Worm (Caenorhabditis elegans) whole organism, L2 larva: ENCODE results near the gene fndc-1.

Experiments used
- C34F6.9 ChIP-seq: fragments of 150-350 bp; optimal IDR thresholded peaks from 2 replicates; lab custom pipeline; 2014; ENCODE audit warnings: missing biosample characterization, missing genetic modification characterization
- F13H6.1 ChIP-seq: sonication (generic microtip); optimal IDR thresholded peaks from 2 replicates; lab custom pipeline; 2016; ENCODE audit warnings: missing genetic modification characterization, missing compliant biosample characterization
- R02D3.7 ChIP-seq: fragments of 150-350 bp; optimal IDR thresholded peaks from 2 replicates; lab custom pipeline; 2014; ENCODE audit warnings: missing biosample characterization, missing genetic modification characterization
- Y55F3AM.14 ChIP-seq: fragments of 200-800 bp; sonication (Bioruptor generic); optimal IDR thresholded peaks from 2 replicates; lab custom pipeline; 2018; ENCODE audit warnings: mild to moderate bottlenecking, missing genetic modification characterization, missing compliant biosample characterization
- alr-1 ChIP-seq: fragments of 150-350 bp; optimal IDR thresholded peaks from 2 replicates; lab custom pipeline; 2014; ENCODE audit warnings: missing biosample characterization, missing genetic modification characterization
- aly-2 ChIP-seq: fragments of 150-350 bp; optimal IDR thresholded peaks from 2 replicates; lab custom pipeline; 2014; ENCODE audit warnings: missing biosample characterization, missing genetic modification characterization
- blmp-1 ChIP-seq: sonication (generic microtip); optimal IDR thresholded peaks from 2 replicates; lab custom pipeline; 2017; ENCODE audit warnings: missing genetic modification characterization, mild to moderate bottlenecking, missing compliant biosample characterization, antibody characterized with exemption, moderate library complexity; ENCODE audit not compliant: insufficient read depth
- ceh-16 ChIP-seq: fragments of 150-350 bp; optimal IDR thresholded peaks from 2 replicates; lab custom pipeline; 2014; ENCODE audit warnings: missing biosample characterization, missing genetic modification characterization
- ceh-82 ChIP-seq: fragments of 150-350 bp; optimal IDR thresholded peaks from 2 replicates; lab custom pipeline; 2014; ENCODE audit warnings: missing biosample characterization, missing genetic modification characterization
- egl-27 ChIP-seq: sonication (generic microtip); optimal IDR thresholded peaks from 3 replicates; lab custom pipeline; 2017; ENCODE audit warnings: missing biosample characterization, missing genetic modification reagents, missing genetic modification characterization
- elt-1 ChIP-seq: fragments of 150-350 bp; optimal IDR thresholded peaks from 2 replicates; lab custom pipeline; 2014; ENCODE audit warnings: missing biosample characterization, missing genetic modification characterization
- fos-1 ChIP-seq: fragments of 150-350 bp; optimal IDR thresholded peaks from 2 replicates; lab custom pipeline; 2014; ENCODE audit warnings: missing biosample characterization, missing genetic modification characterization
- gmeb-1 ChIP-seq: fragments of 150-350 bp; optimal IDR thresholded peaks from 2 replicates; lab custom pipeline; 2014; ENCODE audit warnings: missing biosample characterization, missing genetic modification characterization
- lin-11 ChIP-seq: fragments of 150-350 bp; sonication (generic microtip); optimal IDR thresholded peaks from 2 replicates; lab custom pipeline; 2014; ENCODE audit warnings: missing biosample characterization, missing genetic modification characterization, inconsistent platforms, mixed read lengths
- lin-13 ChIP-seq: fragments of 150-350 bp; optimal IDR thresholded peaks from 2 replicates; lab custom pipeline; 2014; ENCODE audit warnings: missing biosample characterization, missing genetic modification reagents, missing genetic modification characterization
- lin-39 ChIP-seq: fragments of 150-350 bp; optimal IDR thresholded peaks from 2 replicates; lab custom pipeline; 2014; ENCODE audit warnings: missing biosample characterization, missing genetic modification reagents, missing genetic modification characterization
- lsy-2 ChIP-seq, 2 experiments: fragments of 150-350 bp in 1 of 2; sonication (generic microtip) in 1 of 2; optimal IDR thresholded peaks; 2 replicates each; lab custom pipeline; 2014 to 2017; ENCODE audit warnings: missing biosample characterization in 2 of 2, missing genetic modification characterization in 2 of 2
- mab-5 ChIP-seq: fragments of 150-350 bp; optimal IDR thresholded peaks from 2 replicates; lab custom pipeline; 2014; ENCODE audit warnings: missing biosample characterization, missing genetic modification characterization
- mdl-1 ChIP-seq, 2 experiments: fragments of 150-350 bp in 1 of 2; sonication (generic microtip) in 1 of 2; optimal IDR thresholded peaks; 2 replicates each; lab custom pipeline; 2017; ENCODE audit warnings: missing biosample characterization in 2 of 2, missing genetic modification characterization in 2 of 2
- nhr-10 ChIP-seq: sonication (generic microtip); optimal IDR thresholded peaks from 2 replicates; lab custom pipeline; 2017; ENCODE audit warnings: missing biosample characterization, missing genetic modification characterization
- nhr-11 ChIP-seq: fragments of 150-350 bp; optimal IDR thresholded peaks from 2 replicates; lab custom pipeline; 2014; ENCODE audit warnings: missing biosample characterization, missing genetic modification characterization
- nhr-12 ChIP-seq: fragments of 150-350 bp; optimal IDR thresholded peaks from 2 replicates; lab custom pipeline; 2014; ENCODE audit warnings: missing biosample characterization, missing genetic modification characterization
- nhr-129 ChIP-seq: fragments of 150-350 bp; optimal IDR thresholded peaks from 2 replicates; lab custom pipeline; 2014; ENCODE audit warnings: missing biosample characterization, missing genetic modification characterization
- nhr-21 ChIP-seq: fragments of 150-350 bp; optimal IDR thresholded peaks from 2 replicates; lab custom pipeline; 2014; ENCODE audit warnings: missing biosample characterization, missing genetic modification characterization
- nhr-23 ChIP-seq: fragments of 150-350 bp; optimal IDR thresholded peaks from 2 replicates; lab custom pipeline; 2014; ENCODE audit warnings: missing biosample characterization, missing genetic modification reagents, missing genetic modification characterization
- nhr-237 ChIP-seq: fragments of 150-350 bp; optimal IDR thresholded peaks from 2 replicates; lab custom pipeline; 2014; ENCODE audit warnings: missing biosample characterization, missing genetic modification characterization
- nhr-25 ChIP-seq: fragments of 150-350 bp; sonication (generic microtip); optimal IDR thresholded peaks from 3 replicates; lab custom pipeline; 2014; ENCODE audit warnings: missing biosample characterization, missing genetic modification characterization
- nhr-6 ChIP-seq: fragments of 150-350 bp; optimal IDR thresholded peaks from 2 replicates; lab custom pipeline; 2014; ENCODE audit warnings: missing biosample characterization, missing genetic modification characterization
- nhr-77 ChIP-seq: fragments of 150-350 bp; optimal IDR thresholded peaks from 2 replicates; lab custom pipeline; 2014; ENCODE audit warnings: missing biosample characterization, missing genetic modification characterization
- peb-1 ChIP-seq: fragments of 150-350 bp; optimal IDR thresholded peaks from 2 replicates; lab custom pipeline; 2014; ENCODE audit warnings: missing biosample characterization, missing genetic modification characterization
- sem-4 ChIP-seq: fragments of 150-350 bp; optimal IDR thresholded peaks from 2 replicates; lab custom pipeline; 2014; ENCODE audit warnings: missing biosample characterization, missing genetic modification reagents, missing genetic modification characterization
- skn-1 ChIP-seq: sonication (generic microtip); optimal IDR thresholded peaks from 2 replicates; lab custom pipeline; 2017; ENCODE audit warnings: missing biosample characterization, missing genetic modification characterization
- sma-3 ChIP-seq: sonication (generic microtip); optimal IDR thresholded peaks from 2 replicates; lab custom pipeline; 2016; ENCODE audit warnings: missing genetic modification reagents, missing genetic modification characterization, missing compliant biosample characterization
- sma-9 ChIP-seq, 2 experiments: fragments of 150-350 bp in 1 of 2; sonication (generic microtip) in 1 of 2; optimal IDR thresholded peaks; 2 replicates each; lab custom pipeline; 2014 to 2016; ENCODE audit warnings: missing genetic modification characterization in 2 of 2, mild to moderate bottlenecking in 1 of 2, missing biosample characterization in 1 of 2, missing compliant biosample characterization in 1 of 2, missing genetic modification reagents in 1 of 2, moderate library complexity in 1 of 2
- unc-62 ChIP-seq: fragments of 150-350 bp; optimal IDR thresholded peaks from 2 replicates; lab custom pipeline; 2014; ENCODE audit warnings: missing biosample characterization, missing genetic modification reagents, missing genetic modification characterization
- zag-1 ChIP-seq: fragments of 150-350 bp; optimal IDR thresholded peaks from 2 replicates; lab custom pipeline; 2014; ENCODE audit warnings: missing biosample characterization, missing genetic modification characterization
- ztf-11 ChIP-seq: sonication (generic microtip); optimal IDR thresholded peaks from 2 replicates; lab custom pipeline; 2017; ENCODE audit warnings: missing biosample characterization, missing genetic modification characterization
- ztf-4 ChIP-seq: fragments of 150-350 bp; optimal IDR thresholded peaks from 2 replicates; lab custom pipeline; 2014; ENCODE audit warnings: missing biosample characterization, missing genetic modification characterization

Gene fndc-1

DNA sequence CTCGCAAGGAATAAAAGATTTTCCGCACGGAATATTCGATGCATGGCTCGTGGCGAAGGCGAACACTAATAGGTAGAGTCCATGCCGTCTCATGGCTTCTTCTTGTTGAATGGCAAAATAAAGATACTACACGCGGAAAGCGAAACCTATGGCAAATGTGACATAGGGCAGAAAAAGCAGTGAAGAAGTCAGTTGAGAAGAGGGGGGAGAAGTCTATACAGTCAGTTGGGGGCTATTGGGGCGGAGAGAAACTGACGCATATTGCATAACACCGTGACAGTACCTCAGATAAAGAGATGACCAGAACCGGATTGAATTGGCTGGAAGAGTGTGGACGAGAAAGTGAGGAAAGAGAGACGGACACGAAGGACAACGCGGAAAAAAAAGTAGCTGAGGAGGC, 10.3 kb upstream of the fndc-1 start, which contains the start of gene T06D8.10:
Gene T06D8.10, minus strand, starts transcription at position 101 of the 400 bp plus-strand sequence.
- TF ChIP-seq nhr-11 (no peak), zag-1 (tag; lab: Kevin White, UChicago) (no peak), nhr-129 (tag; lab: Kevin White, UChicago) (no peak), lin-11 (no peak), blmp-1 (tag; lab: Kevin White, UChicago) (no peak), nhr-12 (no peak), nhr-77 (tag; lab: Kevin White, UChicago) (no peak), ceh-16 (tag; lab: Kevin White, UChicago) (no peak), nhr-237 (tag; lab: Kevin White, UChicago) (no peak), sma-9 (GFP tag; optimal IDR thresholded peaks at IDR 0.05; lab: Kevin White, UChicago) (no peak), sma-9 (tag; optimal IDR thresholded peaks at IDR 0.05; lab: Kevin White, UChicago) (no peak), R02D3.7 (tag; lab: Kevin White, UChicago) (no peak), ztf-11 (tag; lab: Kevin White, UChicago) (no peak), sem-4 (no peak), egl-27 (tag; lab: Kevin White, UChicago) (no peak), F13H6.1 (tag; lab: Kevin White, UChicago) (no peak), nhr-23 (tag; lab: Kevin White, UChicago) (no peak), ceh-82 (tag; lab: Kevin White, UChicago) (no peak), lin-39 (no peak), nhr-21 (tag; lab: Kevin White, UChicago) (no peak), alr-1 (tag; lab: Kevin White, UChicago) (no peak)

DNA sequence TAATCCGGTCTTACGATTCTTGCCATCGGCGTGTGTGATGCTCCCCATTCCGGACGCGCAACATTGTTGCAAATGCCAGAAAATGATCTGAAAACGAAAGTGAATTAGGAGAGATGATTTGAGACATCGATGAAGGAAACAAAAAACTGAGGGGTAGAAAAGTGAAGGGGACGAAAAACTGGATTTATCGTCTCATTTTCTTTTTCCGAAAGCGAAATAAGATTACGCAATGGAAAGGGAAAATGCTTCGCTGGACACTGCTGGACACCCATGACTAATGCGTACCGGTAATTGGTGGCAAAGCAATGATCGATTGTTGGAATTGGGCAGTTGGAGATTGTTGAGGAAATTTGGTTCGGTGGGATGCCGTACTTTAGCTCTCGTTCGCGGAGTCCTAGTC, 9.4 kb upstream of the fndc-1 start:
- peak; percentile 82 for TF ChIP-seq blmp-1 (tag; lab: Kevin White, UChicago)
- no peak for TF ChIP-seq R02D3.7 (tag; lab: Kevin White, UChicago)
- TF ChIP-seq lsy-2 (tag; optimal IDR thresholded peaks at IDR 0.05; lab: Kevin White, UChicago) = no peak
- no peak for TF ChIP-seq lin-11
- no peak for TF ChIP-seq unc-62 (GFP tag; lab: Kevin White, UChicago)
- TF ChIP-seq, all 48 proteins: peak for 1

- TF ChIP-seq nhr-10 (tag; lab: Kevin White, UChicago) (no peak), nhr-25 (no peak), ztf-4 (tag; lab: Kevin White, UChicago) (no peak), fos-1 (tag; lab: Kevin White, UChicago) (no peak), R02D3.7 (tag; lab: Kevin White, UChicago) (no peak), peb-1 (tag; lab: Kevin White, UChicago) (no peak), alr-1 (tag; lab: Kevin White, UChicago) (no peak), blmp-1 (tag; lab: Kevin White, UChicago) (no peak), zag-1 (tag; lab: Kevin White, UChicago) (no peak), nhr-237 (tag; lab: Kevin White, UChicago) (no peak), unc-62 (GFP tag; lab: Kevin White, UChicago) (no peak), nhr-23 (tag; lab: Kevin White, UChicago) (no peak), sem-4 (no peak), aly-2 (tag; lab: Kevin White, UChicago) (no peak), gmeb-1 (tag; lab: Kevin White, UChicago) (no peak), F13H6.1 (tag; lab: Kevin White, UChicago) (no peak), nhr-6 (no peak)
Observed at ce11 chrII:11242918-11243317, 5.8 kb upstream of the fndc-1 start.

- TF ChIP-seq lin-13 (GFP tag; lab: Kevin White, UChicago) = no peak
- TF ChIP-seq ztf-11 (tag; lab: Kevin White, UChicago) = no peak
Observed at ce11 chrII:11241497-11241896, 4.4 kb upstream of the fndc-1 start.

ce11 chrII:11240963-11241362, 3.8 kb upstream of the fndc-1 start:
- TF ChIP-seq ceh-16 (tag; lab: Kevin White, UChicago) (no peak), alr-1 (tag; lab: Kevin White, UChicago) (no peak), ztf-4 (tag; lab: Kevin White, UChicago) (no peak), sma-3 (no peak), nhr-77 (tag; lab: Kevin White, UChicago) (no peak), nhr-23 (tag; lab: Kevin White, UChicago) (no peak), elt-1 (no peak), Y55F3AM.14 (GFP tag; lab: Kevin White, UChicago) (no peak), skn-1 (no peak), unc-62 (GFP tag; lab: Kevin White, UChicago) (no peak), mdl-1 (tag; optimal IDR thresholded peaks at IDR 0.05; lab: Kevin White, UChicago) (no peak), sem-4 (no peak), fos-1 (tag; lab: Kevin White, UChicago) (no peak), C34F6.9 (tag; lab: Kevin White, UChicago) (no peak), mab-5 (tag; lab: Kevin White, UChicago) (no peak), nhr-129 (tag; lab: Kevin White, UChicago) (no peak), lin-11 (no peak)
